Worm (Caenorhabditis elegans) whole organism, mixed stage, embryonic: Measurements from ENCODE around the gene ZK154.1.

Source experiments
- M03D4.4 ChIP-seq: sonication (generic microtip); optimal IDR thresholded peaks from 2 replicates; lab custom pipeline; 2017; ENCODE audit warnings: mild to moderate bottlenecking, missing genetic modification characterization, missing compliant biosample characterization
- bed-3 ChIP-seq: fragments of 200-800 bp; sonication (Bioruptor generic); optimal IDR thresholded peaks from 3 replicates; lab custom pipeline; 2018; ENCODE audit warnings: mild to moderate bottlenecking, missing genetic modification characterization, moderate library complexity, missing compliant biosample characterization
- blmp-1 ChIP-seq: fragments of 150-350 bp; optimal IDR thresholded peaks from 2 replicates; lab custom pipeline; 2014; ENCODE audit warnings: missing biosample characterization, missing genetic modification characterization
- ceh-39 ChIP-seq: fragments of 150-350 bp; optimal IDR thresholded peaks from 2 replicates; lab custom pipeline; 2014; ENCODE audit warnings: missing biosample characterization, missing genetic modification characterization
- ceh-43 ChIP-seq: fragments of 200-800 bp; sonication (Bioruptor generic); optimal IDR thresholded peaks from 2 replicates; lab custom pipeline; 2018; ENCODE audit warnings: mild to moderate bottlenecking, missing genetic modification characterization, moderate library complexity, missing compliant biosample characterization
- ces-1 ChIP-seq: fragments of 150-350 bp; optimal IDR thresholded peaks from 2 replicates; lab custom pipeline; 2014; ENCODE audit warnings: missing biosample characterization, missing genetic modification reagents, missing genetic modification characterization
- cnd-1 ChIP-seq: fragments of 200-800 bp; sonication (Bioruptor generic); optimal IDR thresholded peaks from 2 replicates; lab custom pipeline; 2018; ENCODE audit warnings: mild to moderate bottlenecking, missing genetic modification characterization, missing compliant biosample characterization
- drap-1 ChIP-seq: fragments of 200-800 bp; sonication (Bioruptor generic); optimal IDR thresholded peaks from 3 replicates; lab custom pipeline; 2018; ENCODE audit warnings: mild to moderate bottlenecking, missing genetic modification characterization, missing compliant biosample characterization
- elt-1 ChIP-seq: sonication (generic microtip); optimal IDR thresholded peaks from 2 replicates; lab custom pipeline; 2017; ENCODE audit warnings: missing genetic modification characterization, mild to moderate bottlenecking, missing compliant biosample characterization, antibody characterized with exemption, moderate library complexity, borderline replicate concordance; ENCODE audit not compliant: insufficient read depth
- elt-3 ChIP-seq: fragments of 150-350 bp; optimal IDR thresholded peaks from 2 replicates; lab custom pipeline; 2014; ENCODE audit warnings: missing biosample characterization, missing genetic modification characterization
- flh-1 ChIP-seq: fragments of 200-800 bp; sonication (Bioruptor generic); optimal IDR thresholded peaks from 2 replicates; lab custom pipeline; 2018; ENCODE audit warnings: mild to moderate bottlenecking, missing genetic modification characterization, moderate library complexity, missing compliant biosample characterization
- hlh-1 ChIP-seq: fragments of 150-350 bp; optimal IDR thresholded peaks from 2 replicates; lab custom pipeline; 2014; ENCODE audit warnings: missing biosample characterization, missing genetic modification reagents, missing genetic modification characterization
- lin-13 ChIP-seq: fragments of 150-350 bp; optimal IDR thresholded peaks from 2 replicates; lab custom pipeline; 2014; ENCODE audit warnings: missing biosample characterization, missing genetic modification characterization
- lin-32 ChIP-seq: fragments of 200-800 bp; sonication (Bioruptor generic); optimal IDR thresholded peaks from 2 replicates; lab custom pipeline; 2018; ENCODE audit warnings: mild to moderate bottlenecking, missing genetic modification characterization, missing compliant biosample characterization
- lsy-2 ChIP-seq: fragments of 150-350 bp; optimal IDR thresholded peaks from 2 replicates; lab custom pipeline; 2014; ENCODE audit warnings: missing biosample characterization, missing genetic modification characterization
- mab-5 ChIP-seq: fragments of 150-350 bp; optimal IDR thresholded peaks from 2 replicates; lab custom pipeline; 2014; ENCODE audit warnings: missing biosample characterization, missing genetic modification characterization
- mep-1 ChIP-seq: fragments of 150-350 bp; optimal IDR thresholded peaks from 2 replicates; lab custom pipeline; 2017; ENCODE audit warnings: missing biosample characterization, missing genetic modification reagents, missing genetic modification characterization, inconsistent platforms
- mls-2 ChIP-seq: sonication (generic microtip); optimal IDR thresholded peaks from 2 replicates; lab custom pipeline; 2016; ENCODE audit warnings: mild to moderate bottlenecking, missing genetic modification characterization, moderate library complexity, missing compliant biosample characterization
- nhr-12 ChIP-seq: fragments of 150-350 bp; optimal IDR thresholded peaks from 2 replicates; lab custom pipeline; 2014; ENCODE audit warnings: missing biosample characterization, missing genetic modification characterization
- nhr-237 ChIP-seq: fragments of 150-350 bp; optimal IDR thresholded peaks from 2 replicates; lab custom pipeline; 2014; ENCODE audit warnings: missing biosample characterization, missing genetic modification characterization
- nhr-28 ChIP-seq: fragments of 150-350 bp; optimal IDR thresholded peaks from 2 replicates; lab custom pipeline; 2014; ENCODE audit warnings: missing biosample characterization, missing genetic modification characterization
- nhr-76 ChIP-seq: sonication (generic microtip); optimal IDR thresholded peaks from 2 replicates; lab custom pipeline; 2017; ENCODE audit warnings: missing biosample characterization, missing genetic modification characterization
- pha-4 ChIP-seq: fragments of 150-350 bp; optimal IDR thresholded peaks from 2 replicates; lab custom pipeline; 2018; ENCODE audit warnings: missing biosample characterization, missing genetic modification reagents, missing genetic modification characterization
- sem-2 ChIP-seq: fragments of 200-800 bp; sonication (Bioruptor generic); optimal IDR thresholded peaks from 2 replicates; lab custom pipeline; 2018; ENCODE audit warnings: mild to moderate bottlenecking, missing genetic modification characterization, missing compliant biosample characterization
- snpc-4 ChIP-seq: fragments of 150-350 bp; optimal IDR thresholded peaks from 2 replicates; lab custom pipeline; 2014; ENCODE audit warnings: missing biosample characterization, missing genetic modification characterization
- sptf-1 ChIP-seq: sonication (generic microtip); optimal IDR thresholded peaks from 2 replicates; lab custom pipeline; 2017; ENCODE audit warnings: mild to moderate bottlenecking, missing genetic modification characterization, moderate library complexity, missing compliant biosample characterization
- unc-120 ChIP-seq: sonication (generic microtip); optimal IDR thresholded peaks from 2 replicates; lab custom pipeline; 2017; ENCODE audit warnings: missing genetic modification characterization, missing compliant biosample characterization; ENCODE audit not compliant: poor library complexity, severe bottlenecking
- unc-39 ChIP-seq: fragments of 150-350 bp; optimal IDR thresholded peaks from 2 replicates; lab custom pipeline; 2014; ENCODE audit warnings: missing biosample characterization, missing genetic modification characterization
- unc-62 ChIP-seq: fragments of 150-350 bp; optimal IDR thresholded peaks from 2 replicates; lab custom pipeline; 2014; ENCODE audit warnings: missing biosample characterization, missing genetic modification reagents, missing genetic modification characterization
- ztf-11 ChIP-seq: fragments of 150-350 bp; optimal IDR thresholded peaks from 2 replicates; lab custom pipeline; 2014; ENCODE audit warnings: missing biosample characterization, missing genetic modification characterization

The ZK154.1 gene

DNA sequence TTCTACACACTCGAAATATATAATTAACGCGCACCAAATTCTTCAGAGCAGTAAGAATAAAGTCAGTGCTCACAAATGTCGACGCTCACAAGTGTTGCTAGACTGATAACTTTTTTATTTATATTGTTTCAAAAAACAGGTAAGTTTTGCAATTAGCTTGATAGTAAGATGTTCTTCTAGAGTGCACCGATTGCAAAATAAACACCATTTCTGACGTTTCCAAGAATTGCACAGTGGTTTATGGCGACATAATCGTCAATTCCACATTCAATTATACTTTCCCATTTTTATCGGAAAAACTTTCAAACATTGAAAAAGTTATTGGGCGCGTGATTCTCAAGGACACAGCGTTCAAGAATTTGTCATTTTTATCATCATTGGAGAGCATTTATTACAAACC is 21.0 kb downstream of the ZK154.1 start:
- TF ChIP-seq ceh-39 (tag; lab: Kevin White, UChicago) (no peak), mep-1 (tag; lab: Kevin White, UChicago) (no peak)

DNA sequence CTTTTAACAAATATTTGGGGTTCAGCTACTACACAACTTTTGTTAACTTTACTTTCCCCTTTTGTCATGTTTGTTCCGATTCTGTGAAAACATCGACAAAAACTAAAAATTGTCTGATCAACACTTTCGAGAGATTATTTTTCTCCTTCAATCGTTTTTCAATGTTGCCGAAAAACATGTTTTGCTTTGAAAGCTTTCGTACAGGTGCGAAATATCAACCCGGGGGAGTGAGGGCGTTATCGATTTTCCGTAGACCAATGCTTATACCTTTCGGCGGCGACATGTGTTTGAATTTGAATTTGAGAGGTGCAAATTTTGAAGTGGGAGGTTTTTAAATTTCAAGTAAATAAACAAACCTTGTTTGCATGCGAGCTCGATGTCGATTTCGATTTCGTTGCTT is 29.0 kb downstream of the ZK154.1 start:
- TF ChIP-seq blmp-1 (tag; lab: Kevin White, UChicago) (no peak), nhr-12 (tag; lab: Kevin White, UChicago) (no peak), sptf-1 (tag; lab: Kevin White, UChicago) (no peak), ceh-39 (tag; lab: Kevin White, UChicago) (no peak), cnd-1 (tag; lab: Kevin White, UChicago) (no peak), elt-3 (tag; lab: Kevin White, UChicago) (no peak), drap-1 (GFP tag; lab: Kevin White, UChicago) (no peak), nhr-28 (no peak), hlh-1 (tag; lab: Kevin White, UChicago) (no peak), pha-4 (tag; lab: Kevin White, UChicago) (no peak), mls-2 (tag; lab: Kevin White, UChicago) (no peak), ceh-43 (no peak), unc-39 (tag; lab: Kevin White, UChicago) (no peak), flh-1 (GFP tag; lab: Kevin White, UChicago) (no peak), elt-1 (tag; lab: Kevin White, UChicago) (no peak), bed-3 (no peak), nhr-76 (tag; lab: Kevin White, UChicago) (no peak), snpc-4 (tag; lab: Kevin White, UChicago) (no peak), unc-62 (GFP tag; lab: Kevin White, UChicago) (no peak)

DNA sequence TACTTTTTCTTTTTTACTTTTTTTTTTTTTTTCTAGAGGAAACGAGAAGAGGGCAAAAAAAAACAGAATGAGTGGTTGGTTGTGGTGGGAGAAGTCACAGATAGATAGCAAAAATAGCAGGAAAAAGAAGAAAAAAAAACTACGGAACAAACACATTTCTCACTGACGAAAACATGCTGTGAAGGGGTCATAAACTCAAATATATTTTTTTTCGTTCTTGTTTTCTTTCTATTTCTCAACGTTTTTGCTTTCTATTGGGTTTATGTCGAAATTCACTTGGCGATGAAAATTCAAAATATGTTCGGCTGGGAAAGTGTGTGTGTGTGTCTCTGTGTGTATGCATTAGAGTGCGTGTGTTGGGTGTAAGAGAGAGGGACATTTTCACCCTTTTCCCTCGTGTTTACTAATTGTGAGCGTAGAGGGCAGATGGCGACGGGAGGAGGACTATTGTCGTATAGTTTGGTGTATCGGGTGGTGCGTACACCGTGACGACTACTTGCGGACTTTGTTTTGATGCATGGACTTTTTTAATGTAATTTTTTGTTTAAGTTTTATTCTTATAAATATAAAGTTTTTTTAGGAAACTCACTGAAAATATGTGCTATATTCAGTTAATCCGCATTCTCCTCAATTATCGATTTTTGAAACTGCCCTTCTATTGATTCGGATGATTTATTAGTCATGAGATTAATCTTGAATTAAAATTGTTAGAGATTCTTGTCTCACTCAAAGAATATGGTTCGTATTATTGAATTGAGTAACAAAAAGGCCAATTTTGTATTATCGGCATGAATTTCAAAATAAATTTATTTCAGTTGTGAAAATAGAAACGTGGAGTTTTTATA is 30.2 kb downstream of the ZK154.1 start:
- TF ChIP-seq lsy-2 (tag; lab: Kevin White, UChicago): peak; percentile 47
- TF ChIP-seq cnd-1 (tag; lab: Kevin White, UChicago): peak; percentile 81
- peak; percentile 66 for TF ChIP-seq ces-1
- no peak for TF ChIP-seq blmp-1 (tag; lab: Kevin White, UChicago)
- TF ChIP-seq ceh-39 (tag; lab: Kevin White, UChicago): peak; percentile 38
- TF ChIP-seq lin-32 (GFP tag; lab: Kevin White, UChicago): peak; percentile 60
- TF ChIP-seq M03D4.4 (tag; lab: Kevin White, UChicago): peak; percentile 58
- peak; percentile 29 for TF ChIP-seq sptf-1 (tag; lab: Kevin White, UChicago)
- TF ChIP-seq drap-1 (GFP tag; lab: Kevin White, UChicago): peak; percentile 42
- TF ChIP-seq lin-13 (tag; lab: Kevin White, UChicago): peak; percentile 69
- peak; percentile 46 for TF ChIP-seq unc-120 (tag; lab: Kevin White, UChicago)
- peak; percentile 68 for TF ChIP-seq mep-1 (tag; lab: Kevin White, UChicago)
- TF ChIP-seq nhr-237 (tag; lab: Kevin White, UChicago): no peak
- TF ChIP-seq hlh-1 (tag; lab: Kevin White, UChicago): peak; percentile 64
- peak; percentile 24 for TF ChIP-seq mls-2 (tag; lab: Kevin White, UChicago)
- peak; percentile 89 for TF ChIP-seq pha-4 (tag; lab: Kevin White, UChicago)
- no peak for TF ChIP-seq bed-3
- TF ChIP-seq ztf-11 (tag; lab: Kevin White, UChicago): no peak
- peak; percentile 56 for TF ChIP-seq ceh-43
- TF ChIP-seq mab-5 (tag; lab: Kevin White, UChicago): no peak

DNA sequence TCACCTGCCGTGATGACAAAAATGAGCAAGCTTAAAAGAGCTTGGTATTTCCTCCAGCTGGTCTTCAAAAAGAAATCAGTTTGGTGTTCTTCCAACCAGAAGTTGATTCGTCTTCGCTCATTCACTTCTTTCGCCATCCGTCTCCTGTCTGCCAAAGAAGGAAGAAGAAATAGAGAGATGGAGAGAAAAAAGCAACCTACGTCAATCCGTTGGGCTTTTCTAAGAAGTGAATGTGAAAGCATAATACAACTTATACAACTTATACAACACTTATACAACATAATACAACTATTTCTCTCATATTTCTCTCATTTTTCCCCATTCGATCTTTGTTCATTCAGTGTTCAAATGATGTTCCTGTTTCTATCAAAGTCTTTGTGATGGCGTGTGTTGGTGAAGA is 31.6 kb downstream of the ZK154.1 start:
- TF ChIP-seq nhr-237 (tag; lab: Kevin White, UChicago) (no peak), lin-32 (GFP tag; lab: Kevin White, UChicago) (no peak), blmp-1 (tag; lab: Kevin White, UChicago) (no peak), sem-2 (GFP tag; lab: Kevin White, UChicago) (no peak), lsy-2 (tag; lab: Kevin White, UChicago) (no peak), ceh-39 (tag; lab: Kevin White, UChicago) (no peak), ztf-11 (tag; lab: Kevin White, UChicago) (no peak), flh-1 (GFP tag; lab: Kevin White, UChicago) (no peak), mls-2 (tag; lab: Kevin White, UChicago) (no peak)
- TF ChIP-seq, all 35 proteins: peak for 0
